Fruit fly (Drosophila melanogaster) whole organism, embryonic: ENCODE data around the gene CG14965.

Source experiments
- Adf1 ChIP-seq: fragments of 200-800 bp; sonication (Bioruptor generic); IDR thresholded peaks from 2 replicates; pipeline ENCODE4 v1.3.6; 2022; ENCODE audit warnings: missing biosample characterization, missing genetic modification characterization
- CG10274 ChIP-seq: fragments of 200-800 bp; sonication (Bioruptor generic); optimal IDR thresholded peaks from 3 replicates; lab custom pipeline; 2017; ENCODE audit warnings: missing biosample characterization, mild to moderate bottlenecking, missing genetic modification characterization
- CG10959 ChIP-seq: fragments of 200-800 bp; sonication (Bioruptor generic); IDR thresholded peaks from 2 replicates; pipeline ENCODE4 v1.3.6; 2022; ENCODE audit warnings: missing biosample characterization, missing genetic modification characterization
- CG11398 ChIP-seq: fragments of 200-800 bp; sonication (Bioruptor generic); optimal IDR thresholded peaks from 2 replicates; lab custom pipeline; 2016; ENCODE audit warnings: missing biosample characterization, missing genetic modification characterization
- CG11695 ChIP-seq: fragments of 200-800 bp; sonication (Bioruptor generic); IDR thresholded peaks from 3 replicates; pipeline ENCODE4 v1.3.6; 2022; ENCODE audit warnings: missing biosample characterization, missing genetic modification characterization
- CG12219 ChIP-seq: fragments of 200-800 bp; sonication (Bioruptor generic); optimal IDR thresholded peaks from 3 replicates; lab custom pipeline; 2018; ENCODE audit warnings: missing biosample characterization, mild to moderate bottlenecking, missing genetic modification characterization
- CG14965 ChIP-seq: fragments of 200-800 bp; sonication (Bioruptor generic); optimal IDR thresholded peaks from 2 replicates; lab custom pipeline; 2016; ENCODE audit warnings: missing biosample characterization, missing genetic modification characterization, borderline replicate concordance
- CG15479 ChIP-seq: fragments of 200-800 bp; sonication (Bioruptor generic); optimal IDR thresholded peaks from 3 replicates; lab custom pipeline; 2019; ENCODE audit warnings: missing biosample characterization, mild to moderate bottlenecking, missing genetic modification characterization, moderate library complexity
- CG15514 ChIP-seq: fragments of 200-800 bp; sonication (Bioruptor generic); optimal IDR thresholded peaks from 3 replicates; lab custom pipeline; 2017; ENCODE audit warnings: missing biosample characterization, missing genetic modification characterization, mild to moderate bottlenecking, moderate library complexity, missing genetic modification reagents
- CG16815 ChIP-seq: fragments of 200-800 bp; sonication (Bioruptor generic); optimal IDR thresholded peaks from 3 replicates; lab custom pipeline; 2017; ENCODE audit warnings: missing biosample characterization, mild to moderate bottlenecking, missing genetic modification characterization
- CG17186 ChIP-seq: fragments of 200-800 bp; sonication (Bioruptor generic); optimal IDR thresholded peaks from 3 replicates; lab custom pipeline; 2017; ENCODE audit warnings: missing biosample characterization, missing genetic modification reagents, missing genetic modification characterization
- CG18619 ChIP-seq: fragments of 200-800 bp; sonication (Bioruptor generic); optimal IDR thresholded peaks from 3 replicates; lab custom pipeline; 2017; ENCODE audit warnings: missing biosample characterization, mild to moderate bottlenecking, missing genetic modification characterization
- CG2199 ChIP-seq: fragments of 200-800 bp; sonication (Bioruptor generic); IDR thresholded peaks from 3 replicates; pipeline ENCODE4 v1.3.6; 2022; ENCODE audit warnings: missing biosample characterization, missing genetic modification characterization
- CG2889 ChIP-seq: fragments of 200-800 bp; sonication (Bioruptor generic); IDR thresholded peaks from 3 replicates; pipeline ENCODE4 v1.3.6; 2022; ENCODE audit warnings: missing biosample characterization, missing genetic modification characterization
- CG30020 ChIP-seq: fragments of 200-800 bp; optimal IDR thresholded peaks from 2 replicates; lab custom pipeline; 2019; ENCODE audit warnings: missing biosample characterization, mild to moderate bottlenecking, missing genetic modification characterization, moderate library complexity
- CG33557 ChIP-seq: fragments of 200-800 bp; sonication (Bioruptor generic); optimal IDR thresholded peaks from 2 replicates; lab custom pipeline; 2019; ENCODE audit warnings: missing biosample characterization, mild to moderate bottlenecking, missing genetic modification characterization, moderate library complexity
- CG34376 ChIP-seq: fragments of 200-800 bp; sonication (Bioruptor generic); optimal IDR thresholded peaks from 2 replicates; lab custom pipeline; 2018; ENCODE audit warnings: missing biosample characterization, mild to moderate bottlenecking, missing genetic modification characterization
- CG4854 ChIP-seq: fragments of 200-800 bp; sonication (Bioruptor generic); optimal IDR thresholded peaks from 2 replicates; lab custom pipeline; 2016; ENCODE audit warnings: missing biosample characterization, missing genetic modification characterization, inconsistent platforms
- CG5180 ChIP-seq: fragments of 200-800 bp; sonication (Bioruptor generic); optimal IDR thresholded peaks from 3 replicates; lab custom pipeline; 2017; ENCODE audit warnings: missing biosample characterization, missing genetic modification characterization, mild to moderate bottlenecking, moderate library complexity, missing genetic modification reagents
- CG5245 ChIP-seq: fragments of 200-800 bp; sonication (Bioruptor generic); optimal IDR thresholded peaks from 3 replicates; lab custom pipeline; 2016; ENCODE audit warnings: missing biosample characterization, missing genetic modification characterization
- CG6765 ChIP-seq: fragments of 200-800 bp; sonication (Bioruptor generic); optimal IDR thresholded peaks from 3 replicates; lab custom pipeline; 2017; ENCODE audit warnings: missing biosample characterization, mild to moderate bottlenecking, missing genetic modification characterization
- CG7556 ChIP-seq: fragments of 200-800 bp; sonication (Bioruptor generic); optimal IDR thresholded peaks from 2 replicates; lab custom pipeline; 2017; ENCODE audit warnings: missing biosample characterization, mild to moderate bottlenecking, missing genetic modification characterization
- CG8478 ChIP-seq: fragments of >200 bp; optimal IDR thresholded peaks from 2 replicates; lab custom pipeline; 2018
- CG8924 ChIP-seq: fragments of 200-800 bp; optimal IDR thresholded peaks from 3 replicates; lab custom pipeline; 2019; ENCODE audit warnings: missing biosample characterization, mild to moderate bottlenecking, missing genetic modification characterization, moderate library complexity
- CoRest ChIP-seq: fragments of 200-800 bp; sonication (Bioruptor generic); optimal IDR thresholded peaks from 3 replicates; lab custom pipeline; 2018; ENCODE audit warnings: missing biosample characterization, mild to moderate bottlenecking, missing genetic modification characterization, moderate library complexity
- Dip3 ChIP-seq: fragments of 200-800 bp; sonication (Bioruptor generic); optimal IDR thresholded peaks from 3 replicates; lab custom pipeline; 2016; ENCODE audit warnings: missing biosample characterization, missing genetic modification characterization
- E2f2 ChIP-seq: fragments of 200-800 bp; sonication (Bioruptor generic); IDR thresholded peaks from 2 replicates; pipeline ENCODE4 v1.3.6; 2022; ENCODE audit warnings: missing biosample characterization, missing genetic modification characterization
- Ets97D ChIP-seq: fragments of 200-800 bp; sonication (Bioruptor generic); optimal IDR thresholded peaks from 3 replicates; lab custom pipeline; 2016; ENCODE audit warnings: missing biosample characterization, missing genetic modification characterization
- Lpt ChIP-seq: fragments of >200 bp; optimal IDR thresholded peaks from 2 replicates; lab custom pipeline; 2018; ENCODE audit warnings: missing biosample characterization, missing genetic modification characterization
- MESR4 ChIP-seq: fragments of 200-800 bp; sonication (Bioruptor generic); optimal IDR thresholded peaks from 2 replicates; lab custom pipeline; 2018; ENCODE audit warnings: missing biosample characterization, mild to moderate bottlenecking, missing genetic modification characterization, moderate library complexity
- Mrtf ChIP-seq: fragments of 200-800 bp; sonication (Bioruptor generic); IDR thresholded peaks from 3 replicates; pipeline ENCODE4 v1.3.6; 2022; ENCODE audit warnings: missing biosample characterization, missing genetic modification characterization
- Myb ChIP-seq: fragments of 200-800 bp; sonication (Bioruptor generic); optimal IDR thresholded peaks from 2 replicates; lab custom pipeline; 2016; ENCODE audit warnings: missing biosample characterization, missing genetic modification characterization
- Spps ChIP-seq: fragments of 200-800 bp; sonication (Bioruptor generic); optimal IDR thresholded peaks from 2 replicates; lab custom pipeline; 2018; ENCODE audit warnings: missing biosample characterization, mild to moderate bottlenecking, missing genetic modification characterization
- bab2 ChIP-seq: fragments of 200-800 bp; sonication (Bioruptor generic); optimal IDR thresholded peaks from 2 replicates; lab custom pipeline; 2016; ENCODE audit warnings: missing biosample characterization, missing genetic modification characterization
- dmrt11E ChIP-seq: fragments of 200-800 bp; sonication (Bioruptor generic); optimal IDR thresholded peaks from 3 replicates; lab custom pipeline; 2018; ENCODE audit warnings: missing biosample characterization, mild to moderate bottlenecking, missing genetic modification characterization, moderate library complexity
- ems ChIP-seq: fragments of 200-800 bp; sonication (Bioruptor generic); optimal IDR thresholded peaks from 3 replicates; lab custom pipeline; 2016; ENCODE audit warnings: missing biosample characterization, missing genetic modification characterization
- en ChIP-seq: fragments of 200-800 bp; sonication (Bioruptor generic); optimal IDR thresholded peaks from 2 replicates; lab custom pipeline; 2016; ENCODE audit warnings: missing biosample characterization, missing genetic modification characterization
- fd96Cb ChIP-seq: fragments of 200-800 bp; sonication (Bioruptor generic); optimal IDR thresholded peaks from 2 replicates; lab custom pipeline; 2018; ENCODE audit warnings: missing biosample characterization, mild to moderate bottlenecking, missing genetic modification characterization, moderate library complexity
- fru ChIP-seq: fragments of >200 bp; optimal IDR thresholded peaks from 2 replicates; lab custom pipeline; 2017
- gro ChIP-seq: fragments of 200-800 bp; sonication (Bioruptor generic); optimal IDR thresholded peaks from 2 replicates; lab custom pipeline; 2016; ENCODE audit warnings: missing biosample characterization, missing genetic modification characterization
- jing ChIP-seq: fragments of 200-800 bp; sonication (Bioruptor generic); optimal IDR thresholded peaks from 2 replicates; lab custom pipeline; 2018; ENCODE audit warnings: missing biosample characterization, mild to moderate bottlenecking, missing genetic modification characterization
- kay ChIP-seq: fragments of 200-800 bp; sonication (Bioruptor generic); optimal IDR thresholded peaks from 2 replicates; lab custom pipeline; 2016; ENCODE audit warnings: missing biosample characterization, missing genetic modification characterization
- mirr ChIP-seq: fragments of 200-800 bp; sonication (Bioruptor generic); optimal IDR thresholded peaks from 3 replicates; lab custom pipeline; 2018; ENCODE audit warnings: missing biosample characterization, mild to moderate bottlenecking, missing genetic modification characterization
- onecut ChIP-seq: fragments of 200-800 bp; sonication (Bioruptor generic); IDR thresholded peaks from 2 replicates; pipeline ENCODE4 v1.3.6; 2022; ENCODE audit warnings: missing biosample characterization, missing genetic modification characterization
- pfk ChIP-seq: fragments of 200-800 bp; sonication (Bioruptor generic); optimal IDR thresholded peaks from 2 replicates; lab custom pipeline; 2018; ENCODE audit warnings: missing biosample characterization, mild to moderate bottlenecking, missing genetic modification characterization, moderate library complexity
- pho ChIP-seq: fragments of 200-800 bp; sonication (Bioruptor generic); optimal IDR thresholded peaks from 2 replicates; lab custom pipeline; 2016; ENCODE audit warnings: missing biosample characterization, missing genetic modification characterization
- pum ChIP-seq: fragments of 200-800 bp; sonication (Bioruptor generic); optimal IDR thresholded peaks from 2 replicates; lab custom pipeline; 2016; ENCODE audit warnings: missing biosample characterization, missing genetic modification characterization
- sens ChIP-seq: fragments of 200-800 bp; sonication (Bioruptor generic); peaks from one replicate; lab custom pipeline; 2016; ENCODE audit warnings: missing biosample characterization, missing genetic modification characterization
- sqz ChIP-seq: fragments of 200-800 bp; sonication (Bioruptor generic); optimal IDR thresholded peaks from 3 replicates; lab custom pipeline; 2018; ENCODE audit warnings: missing biosample characterization, mild to moderate bottlenecking, missing genetic modification characterization
- vnd ChIP-seq: fragments of 200-800 bp; sonication (Bioruptor generic); IDR thresholded peaks from 3 replicates; pipeline ENCODE4 v1.3.6; 2022; ENCODE audit warnings: missing biosample characterization, missing genetic modification characterization; ENCODE audit not compliant: partially characterized antibody
- wdn ChIP-seq: fragments of 200-800 bp; sonication (Bioruptor generic); IDR thresholded peaks from 2 replicates; pipeline ENCODE4 v1.3.6; 2022; ENCODE audit warnings: missing biosample characterization, missing genetic modification characterization
- zfh1 ChIP-seq: fragments of 200-800 bp; sonication (Bioruptor generic); IDR thresholded peaks from 3 replicates; pipeline ENCODE4 v1.3.6; 2022; ENCODE audit warnings: missing biosample characterization, missing genetic modification characterization
- zfh2 ChIP-seq: fragments of 200-800 bp; sonication (Bioruptor generic); optimal IDR thresholded peaks from 2 replicates; lab custom pipeline; 2016; ENCODE audit warnings: missing biosample characterization, missing genetic modification characterization

The CG14965 gene

DNA sequence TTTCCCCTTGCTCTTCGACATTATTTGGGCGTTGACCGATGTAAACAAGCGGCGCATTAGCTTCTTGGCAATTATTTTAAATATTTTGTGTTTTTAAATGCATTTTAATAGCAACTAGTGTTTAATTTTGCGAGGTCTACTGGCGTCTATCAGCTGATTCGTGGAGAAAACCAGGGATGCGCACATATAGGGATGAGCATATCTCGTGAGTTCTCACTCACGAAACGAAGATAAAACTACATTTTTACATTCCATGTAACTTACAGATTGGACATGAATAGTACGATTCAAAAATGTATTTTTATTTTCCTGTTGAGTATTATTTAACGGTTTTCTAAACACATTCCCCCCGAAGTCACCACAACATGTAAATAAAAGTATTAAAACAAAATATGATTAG lies 5.2 kb upstream of the CG14965 start, which contains the start of gene CG14966 (continued):
- TF ChIP-seq sqz (GFP tag; lab: Kevin White, UChicago) = no peak
- no peak for TF ChIP-seq CG10274 (GFP tag; lab: Kevin White, UChicago)
- no peak for TF ChIP-seq CG16815 (GFP tag; lab: Kevin White, UChicago)
- no peak for TF ChIP-seq Spps (tag; lab: Kevin White, UChicago)
- peak; percentile 45 for TF ChIP-seq CoRest (tag; lab: Kevin White, UChicago)
- TF ChIP-seq CG8924 (tag; lab: Kevin White, UChicago) = no peak
- no peak for TF ChIP-seq fru (lab: Kevin White, UChicago)
- TF ChIP-seq bab2 (GFP tag; lab: Kevin White, UChicago) = peak; percentile 10
- TF ChIP-seq en = no peak
- TF ChIP-seq Ets97D (GFP tag; lab: Kevin White, UChicago) = peak; percentile 67
- no peak for TF ChIP-seq CG8478 (lab: Kevin White, UChicago)
- TF ChIP-seq CG14965 (GFP tag; lab: Kevin White, UChicago) = no peak
- no peak for TF ChIP-seq dmrt11E (tag; lab: Kevin White, UChicago)
- no peak for TF ChIP-seq onecut (GFP tag; lab: Robert Waterston, UW)
- TF ChIP-seq pho (GFP tag; lab: Kevin White, UChicago) = peak; percentile 29
- no peak for TF ChIP-seq fd96Cb
- peak; percentile 19 for TF ChIP-seq CG4854 (GFP tag; lab: Kevin White, UChicago)
- TF ChIP-seq CG17186 (GFP tag; lab: Kevin White, UChicago) = no peak
- TF ChIP-seq Adf1 (GFP tag; lab: Robert Waterston, UW) = no peak
- TF ChIP-seq CG30020 (tag; lab: Kevin White, UChicago) = peak; percentile 42
- peak; percentile 95 for TF ChIP-seq Myb (GFP tag; lab: Kevin White, UChicago)
- TF ChIP-seq wdn (GFP tag; lab: Robert Waterston, UW) = no peak
- no peak for TF ChIP-seq CG5245 (GFP tag; lab: Kevin White, UChicago)
- TF ChIP-seq zfh1 (GFP tag; lab: Robert Waterston, UW) = no peak
- no peak for TF ChIP-seq CG11398 (GFP tag; lab: Kevin White, UChicago)
- peak; percentile 88 for TF ChIP-seq sens (GFP tag; lab: Kevin White, UChicago)
- peak; percentile 75 for TF ChIP-seq vnd
- no peak for TF ChIP-seq Mrtf (GFP tag; lab: Robert Waterston, UW)
- TF ChIP-seq CG12219 (GFP tag; lab: Kevin White, UChicago) = no peak
- no peak for TF ChIP-seq ems (GFP tag; lab: Kevin White, UChicago)
- peak; percentile 52; the same call in 1 of the 2 replicates for TF ChIP-seq E2f2 (GFP tag; lab: Robert Waterston, UW)
- TF ChIP-seq pfk (GFP tag; lab: Kevin White, UChicago) = peak; percentile 11
- TF ChIP-seq mirr (GFP tag; lab: Kevin White, UChicago) = peak; percentile 30
- TF ChIP-seq CG15514 (GFP tag; lab: Kevin White, UChicago) = peak; percentile 83
- no peak for TF ChIP-seq kay (GFP tag; lab: Kevin White, UChicago)
- TF ChIP-seq CG34376 (GFP tag; lab: Kevin White, UChicago) = peak; percentile 79
- TF ChIP-seq gro (GFP tag; lab: Kevin White, UChicago) = peak; percentile 58
- TF ChIP-seq jing (GFP tag; lab: Kevin White, UChicago) = no peak
- TF ChIP-seq zfh2 (GFP tag; lab: Kevin White, UChicago) = peak; percentile 22
- TF ChIP-seq CG18619 (GFP tag; lab: Kevin White, UChicago) = no peak
- TF ChIP-seq CG33557 (GFP tag; lab: Kevin White, UChicago) = no peak
- peak; percentile 62 for TF ChIP-seq MESR4 (GFP tag; lab: Kevin White, UChicago)
- no peak for TF ChIP-seq CG15479
- no peak for TF ChIP-seq Lpt (GFP tag; lab: Kevin White, UChicago)
- peak; percentile 38 for TF ChIP-seq pum (GFP tag; lab: Kevin White, UChicago)
- no peak for TF ChIP-seq CG11695
- no peak for TF ChIP-seq CG10959 (GFP tag; lab: Robert Waterston, UW)
- TF ChIP-seq CG2889 (GFP tag; lab: Robert Waterston, UW) = no peak
- no peak for TF ChIP-seq CG7556 (GFP tag; lab: Kevin White, UChicago)
- TF ChIP-seq CG6765 (GFP tag; lab: Kevin White, UChicago) = no peak
- TF ChIP-seq CG5180 (GFP tag; lab: Kevin White, UChicago) = no peak
- no peak for TF ChIP-seq Dip3 (GFP tag; lab: Kevin White, UChicago)
- TF ChIP-seq CG2199 (GFP tag; lab: Robert Waterston, UW) = peak; percentile 22; the same call in 2 of the 3 replicates
